Worm (Caenorhabditis elegans) whole organism, L2 larva: ENCODE data around the gene pst-2.

Experiments used
- C34F6.9 ChIP-seq: fragments of 150-350 bp; optimal IDR thresholded peaks from 2 replicates; lab custom pipeline; 2014; ENCODE audit warnings: missing biosample characterization, missing genetic modification characterization
- F13H6.1 ChIP-seq: sonication (generic microtip); optimal IDR thresholded peaks from 2 replicates; lab custom pipeline; 2016; ENCODE audit warnings: missing genetic modification characterization, missing compliant biosample characterization
- R02D3.7 ChIP-seq: fragments of 150-350 bp; optimal IDR thresholded peaks from 2 replicates; lab custom pipeline; 2014; ENCODE audit warnings: missing biosample characterization, missing genetic modification characterization
- Y55F3AM.14 ChIP-seq: fragments of 200-800 bp; sonication (Bioruptor generic); optimal IDR thresholded peaks from 2 replicates; lab custom pipeline; 2018; ENCODE audit warnings: mild to moderate bottlenecking, missing genetic modification characterization, missing compliant biosample characterization
- ZK546.5 ChIP-seq: sonication (generic microtip); optimal IDR thresholded peaks from 2 replicates; lab custom pipeline; 2017; ENCODE audit warnings: missing biosample characterization, missing genetic modification characterization
- alr-1 ChIP-seq: fragments of 150-350 bp; optimal IDR thresholded peaks from 2 replicates; lab custom pipeline; 2014; ENCODE audit warnings: missing biosample characterization, missing genetic modification characterization
- aly-2 ChIP-seq: fragments of 150-350 bp; optimal IDR thresholded peaks from 2 replicates; lab custom pipeline; 2014; ENCODE audit warnings: missing biosample characterization, missing genetic modification characterization
- ama-1 ChIP-seq: fragments of 150-350 bp; optimal IDR thresholded peaks from 2 replicates; lab custom pipeline; 2018; ENCODE audit warnings: inconsistent platforms
- blmp-1 ChIP-seq: sonication (generic microtip); optimal IDR thresholded peaks from 2 replicates; lab custom pipeline; 2017; ENCODE audit warnings: missing genetic modification characterization, mild to moderate bottlenecking, missing compliant biosample characterization, antibody characterized with exemption, moderate library complexity; ENCODE audit not compliant: insufficient read depth
- ceh-16 ChIP-seq: fragments of 150-350 bp; optimal IDR thresholded peaks from 2 replicates; lab custom pipeline; 2014; ENCODE audit warnings: missing biosample characterization, missing genetic modification characterization
- ceh-82 ChIP-seq: fragments of 150-350 bp; optimal IDR thresholded peaks from 2 replicates; lab custom pipeline; 2014; ENCODE audit warnings: missing biosample characterization, missing genetic modification characterization
- crh-2 ChIP-seq: sonication (generic microtip); optimal IDR thresholded peaks from 2 replicates; lab custom pipeline; 2017; ENCODE audit warnings: missing biosample characterization, missing genetic modification characterization
- dmd-4 ChIP-seq: sonication (generic microtip); optimal IDR thresholded peaks from 2 replicates; lab custom pipeline; 2017; ENCODE audit warnings: missing biosample characterization, missing genetic modification characterization
- egl-27 ChIP-seq: sonication (generic microtip); optimal IDR thresholded peaks from 3 replicates; lab custom pipeline; 2017; ENCODE audit warnings: missing biosample characterization, missing genetic modification reagents, missing genetic modification characterization
- elt-1 ChIP-seq: fragments of 150-350 bp; optimal IDR thresholded peaks from 2 replicates; lab custom pipeline; 2014; ENCODE audit warnings: missing biosample characterization, missing genetic modification characterization
- elt-3 ChIP-seq: sonication (generic microtip); optimal IDR thresholded peaks from 2 replicates; lab custom pipeline; 2017; ENCODE audit warnings: missing biosample characterization, missing genetic modification characterization
- fos-1 ChIP-seq: fragments of 150-350 bp; optimal IDR thresholded peaks from 2 replicates; lab custom pipeline; 2014; ENCODE audit warnings: missing biosample characterization, missing genetic modification characterization
- gmeb-1 ChIP-seq: fragments of 150-350 bp; optimal IDR thresholded peaks from 2 replicates; lab custom pipeline; 2014; ENCODE audit warnings: missing biosample characterization, missing genetic modification characterization
- lin-11 ChIP-seq: fragments of 150-350 bp; sonication (generic microtip); optimal IDR thresholded peaks from 2 replicates; lab custom pipeline; 2014; ENCODE audit warnings: missing biosample characterization, missing genetic modification characterization, inconsistent platforms, mixed read lengths
- lin-13 ChIP-seq: fragments of 150-350 bp; optimal IDR thresholded peaks from 2 replicates; lab custom pipeline; 2014; ENCODE audit warnings: missing biosample characterization, missing genetic modification reagents, missing genetic modification characterization
- lin-39 ChIP-seq: fragments of 150-350 bp; optimal IDR thresholded peaks from 2 replicates; lab custom pipeline; 2014; ENCODE audit warnings: missing biosample characterization, missing genetic modification reagents, missing genetic modification characterization
- lsy-2 ChIP-seq, 2 experiments: fragments of 150-350 bp in 1 of 2; sonication (generic microtip) in 1 of 2; optimal IDR thresholded peaks; 2 replicates each; lab custom pipeline; 2014 to 2017; ENCODE audit warnings: missing biosample characterization in 2 of 2, missing genetic modification characterization in 2 of 2
- mab-5 ChIP-seq: fragments of 150-350 bp; optimal IDR thresholded peaks from 2 replicates; lab custom pipeline; 2014; ENCODE audit warnings: missing biosample characterization, missing genetic modification characterization
- mbf-1 ChIP-seq: sonication (generic microtip); optimal IDR thresholded peaks from 2 replicates; lab custom pipeline; 2017; ENCODE audit warnings: missing biosample characterization, missing genetic modification characterization
- mdl-1 ChIP-seq, 2 experiments: fragments of 150-350 bp in 1 of 2; sonication (generic microtip) in 1 of 2; optimal IDR thresholded peaks; 2 replicates each; lab custom pipeline; 2017; ENCODE audit warnings: missing biosample characterization in 2 of 2, missing genetic modification characterization in 2 of 2
- nhr-10 ChIP-seq: sonication (generic microtip); optimal IDR thresholded peaks from 2 replicates; lab custom pipeline; 2017; ENCODE audit warnings: missing biosample characterization, missing genetic modification characterization
- nhr-11 ChIP-seq: fragments of 150-350 bp; optimal IDR thresholded peaks from 2 replicates; lab custom pipeline; 2014; ENCODE audit warnings: missing biosample characterization, missing genetic modification characterization
- nhr-12 ChIP-seq: fragments of 150-350 bp; optimal IDR thresholded peaks from 2 replicates; lab custom pipeline; 2014; ENCODE audit warnings: missing biosample characterization, missing genetic modification characterization
- nhr-129 ChIP-seq: fragments of 150-350 bp; optimal IDR thresholded peaks from 2 replicates; lab custom pipeline; 2014; ENCODE audit warnings: missing biosample characterization, missing genetic modification characterization
- nhr-21 ChIP-seq: fragments of 150-350 bp; optimal IDR thresholded peaks from 2 replicates; lab custom pipeline; 2014; ENCODE audit warnings: missing biosample characterization, missing genetic modification characterization
- nhr-23 ChIP-seq: fragments of 150-350 bp; optimal IDR thresholded peaks from 2 replicates; lab custom pipeline; 2014; ENCODE audit warnings: missing biosample characterization, missing genetic modification reagents, missing genetic modification characterization
- nhr-237 ChIP-seq: fragments of 150-350 bp; optimal IDR thresholded peaks from 2 replicates; lab custom pipeline; 2014; ENCODE audit warnings: missing biosample characterization, missing genetic modification characterization
- nhr-25 ChIP-seq: fragments of 150-350 bp; sonication (generic microtip); optimal IDR thresholded peaks from 3 replicates; lab custom pipeline; 2014; ENCODE audit warnings: missing biosample characterization, missing genetic modification characterization
- nhr-6 ChIP-seq: fragments of 150-350 bp; optimal IDR thresholded peaks from 2 replicates; lab custom pipeline; 2014; ENCODE audit warnings: missing biosample characterization, missing genetic modification characterization
- nhr-77 ChIP-seq: fragments of 150-350 bp; optimal IDR thresholded peaks from 2 replicates; lab custom pipeline; 2014; ENCODE audit warnings: missing biosample characterization, missing genetic modification characterization
- peb-1 ChIP-seq: fragments of 150-350 bp; optimal IDR thresholded peaks from 2 replicates; lab custom pipeline; 2014; ENCODE audit warnings: missing biosample characterization, missing genetic modification characterization
- sem-4 ChIP-seq: fragments of 150-350 bp; optimal IDR thresholded peaks from 2 replicates; lab custom pipeline; 2014; ENCODE audit warnings: missing biosample characterization, missing genetic modification reagents, missing genetic modification characterization
- skn-1 ChIP-seq: sonication (generic microtip); optimal IDR thresholded peaks from 2 replicates; lab custom pipeline; 2017; ENCODE audit warnings: missing biosample characterization, missing genetic modification characterization
- sma-3 ChIP-seq: sonication (generic microtip); optimal IDR thresholded peaks from 2 replicates; lab custom pipeline; 2016; ENCODE audit warnings: missing genetic modification reagents, missing genetic modification characterization, missing compliant biosample characterization
- sma-9 ChIP-seq, 2 experiments: fragments of 150-350 bp in 1 of 2; sonication (generic microtip) in 1 of 2; optimal IDR thresholded peaks; 2 replicates each; lab custom pipeline; 2014 to 2016; ENCODE audit warnings: missing genetic modification characterization in 2 of 2, mild to moderate bottlenecking in 1 of 2, missing biosample characterization in 1 of 2, missing compliant biosample characterization in 1 of 2, missing genetic modification reagents in 1 of 2, moderate library complexity in 1 of 2
- snpc-4 ChIP-seq: fragments of 150-350 bp; optimal IDR thresholded peaks from 2 replicates; lab custom pipeline; 2014; ENCODE audit warnings: missing biosample characterization, missing genetic modification characterization
- unc-39 ChIP-seq: fragments of 150-350 bp; optimal IDR thresholded peaks from 2 replicates; lab custom pipeline; 2014; ENCODE audit warnings: missing biosample characterization, missing genetic modification characterization
- unc-55 ChIP-seq: fragments of 150-350 bp; sonication (generic microtip); optimal IDR thresholded peaks from 3 replicates; lab custom pipeline; 2014; ENCODE audit warnings: missing biosample characterization, missing genetic modification reagents, missing genetic modification characterization
- unc-62 ChIP-seq: fragments of 150-350 bp; optimal IDR thresholded peaks from 2 replicates; lab custom pipeline; 2014; ENCODE audit warnings: missing biosample characterization, missing genetic modification reagents, missing genetic modification characterization
- zag-1 ChIP-seq: fragments of 150-350 bp; optimal IDR thresholded peaks from 2 replicates; lab custom pipeline; 2014; ENCODE audit warnings: missing biosample characterization, missing genetic modification characterization
- ztf-1 ChIP-seq: fragments of 200-800 bp; sonication (Bioruptor generic); conservative IDR thresholded peaks from 2 replicates; pipeline ENCODE4 v1.3.6; 2022; ENCODE audit warnings: missing genetic modification characterization, missing compliant biosample characterization
- ztf-11 ChIP-seq: sonication (generic microtip); optimal IDR thresholded peaks from 2 replicates; lab custom pipeline; 2017; ENCODE audit warnings: missing biosample characterization, missing genetic modification characterization
- ztf-4 ChIP-seq: fragments of 150-350 bp; optimal IDR thresholded peaks from 2 replicates; lab custom pipeline; 2014; ENCODE audit warnings: missing biosample characterization, missing genetic modification characterization

pst-2 gene

DNA sequence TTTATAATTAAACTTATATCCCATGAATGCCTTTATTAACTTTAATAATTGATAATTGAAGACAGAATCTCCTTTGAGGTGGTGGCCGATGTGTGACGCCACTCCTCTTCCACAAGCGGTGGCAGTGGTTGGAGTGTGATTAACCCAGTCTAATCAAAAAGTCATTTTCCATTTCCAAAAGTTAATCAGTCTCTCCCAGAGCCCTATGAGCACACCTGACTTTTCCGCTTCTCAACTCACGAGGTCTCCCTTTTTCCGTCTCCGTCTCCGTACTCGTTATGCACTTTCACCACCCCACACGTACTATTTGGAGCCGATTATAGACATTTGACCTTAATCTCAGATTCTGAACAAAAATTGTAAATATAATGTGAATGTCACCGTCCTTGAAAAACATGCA, 37.5 kb upstream of the pst-2 start:
- TF ChIP-seq lin-11 (peak; percentile 5), skn-1 (tag; lab: Kevin White, UChicago) (no peak), C34F6.9 (peak; percentile 30)
- TF ChIP-seq, all 48 proteins: peak for 2

DNA sequence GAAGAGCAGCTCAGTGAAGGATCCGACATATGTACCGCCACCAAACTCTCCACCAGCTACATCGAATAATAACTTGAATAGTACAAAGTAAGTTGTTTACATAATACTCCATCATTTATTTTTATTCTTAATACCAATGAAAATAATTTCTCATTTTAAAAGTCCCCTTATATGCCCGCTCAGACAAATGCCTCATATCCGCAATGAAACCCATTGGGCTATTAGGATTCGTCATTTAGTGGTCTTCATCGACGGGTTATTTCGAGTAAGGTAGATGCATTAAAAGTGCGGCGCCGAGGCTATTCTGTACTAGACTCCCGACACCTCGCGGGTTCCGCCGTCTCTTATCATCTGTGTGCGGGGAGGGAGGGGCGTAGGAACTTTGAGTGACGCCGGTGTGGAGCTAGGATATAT, 26.5 kb upstream of the pst-2 start:
- TF ChIP-seq elt-3 (tag; lab: Kevin White, UChicago) (no peak), elt-1 (tag; lab: Kevin White, UChicago) (no peak), blmp-1 (no peak), gmeb-1 (tag; lab: Kevin White, UChicago) (peak; percentile 59), mdl-1 (tag; optimal IDR thresholded peaks at IDR 0.05; lab: Kevin White, UChicago) (no peak), aly-2 (tag; lab: Kevin White, UChicago) (no peak), skn-1 (tag; lab: Kevin White, UChicago) (no peak), alr-1 (no peak), nhr-12 (tag; lab: Kevin White, UChicago) (no peak), ZK546.5 (no peak), nhr-21 (tag; lab: Kevin White, UChicago) (peak; percentile 69), dmd-4 (tag; lab: Kevin White, UChicago) (no peak), F13H6.1 (tag; lab: Kevin White, UChicago) (peak; percentile 38), ceh-82 (tag; lab: Kevin White, UChicago) (no peak), ztf-4 (tag; lab: Kevin White, UChicago) (no peak), egl-27 (tag; lab: Kevin White, UChicago) (no peak), snpc-4 (tag; lab: Kevin White, UChicago) (peak; percentile 96), nhr-129 (tag; lab: Kevin White, UChicago) (no peak), ama-1 (peak; percentile 86), mbf-1 (tag; lab: Kevin White, UChicago) (no peak), lin-11 (no peak), nhr-237 (tag; lab: Kevin White, UChicago) (no peak), unc-39 (no peak), mab-5 (tag; lab: Kevin White, UChicago) (no peak), sma-9 (GFP tag; optimal IDR thresholded peaks at IDR 0.05; lab: Kevin White, UChicago) (peak; percentile 53), sma-9 (tag; optimal IDR thresholded peaks at IDR 0.05; lab: Kevin White, UChicago) (no peak), unc-62 (no peak), C34F6.9 (no peak), fos-1 (peak; percentile 68), ztf-11 (tag; lab: Kevin White, UChicago) (no peak), R02D3.7 (no peak), nhr-23 (tag; lab: Kevin White, UChicago) (no peak), nhr-77 (no peak), lsy-2 (tag; optimal IDR thresholded peaks at IDR 0.05; lab: Kevin White, UChicago) (peak in 1 of 2 experiments; percentile 37), lin-13 (GFP tag; lab: Kevin White, UChicago) (peak; percentile 23), peb-1 (tag; lab: Kevin White, UChicago) (no peak), nhr-11 (tag; lab: Kevin White, UChicago) (no peak), Y55F3AM.14 (GFP tag; lab: Kevin White, UChicago) (no peak), nhr-6 (no peak), crh-2 (peak; percentile 42), nhr-25 (tag; lab: Kevin White, UChicago) (no peak), sem-4 (tag; lab: Kevin White, UChicago) (no peak), zag-1 (tag; lab: Kevin White, UChicago) (no peak), sma-3 (peak; percentile 68), ztf-1 (GFP tag; lab: Robert Waterston, UW) (no peak), lin-39 (tag; lab: Kevin White, UChicago) (no peak), nhr-10 (no peak), unc-55 (peak; percentile 24), ceh-16 (tag; lab: Kevin White, UChicago) (no peak)
